Worm (Caenorhabditis elegans) whole organism, early embryonic: ENCODE measurements around the gene Y6D1A.1.

Experiments used
- B0310.2 ChIP-seq: sonication (generic microtip); optimal IDR thresholded peaks from 2 replicates; lab custom pipeline; 2016; ENCODE audit warnings: mild to moderate bottlenecking, missing genetic modification characterization, missing compliant biosample characterization
- F13C5.2 ChIP-seq: sonication (generic microtip); optimal IDR thresholded peaks from 2 replicates; lab custom pipeline; 2017; ENCODE audit warnings: mild to moderate bottlenecking, missing genetic modification characterization, inconsistent platforms, missing compliant biosample characterization
- aly-1 ChIP-seq: sonication (generic microtip); optimal IDR thresholded peaks from 2 replicates; lab custom pipeline; 2016; ENCODE audit warnings: missing genetic modification characterization, missing compliant biosample characterization
- ama-1 ChIP-seq: fragments of 150-350 bp; optimal IDR thresholded peaks from 2 replicates; lab custom pipeline; 2014
- ceh-13 ChIP-seq: fragments of 200-800 bp; sonication (Bioruptor generic); optimal IDR thresholded peaks from 2 replicates; lab custom pipeline; 2018; ENCODE audit warnings: mild to moderate bottlenecking, missing genetic modification characterization, missing compliant biosample characterization
- ceh-36 ChIP-seq: sonication (generic microtip); optimal IDR thresholded peaks from 2 replicates; lab custom pipeline; 2016; ENCODE audit warnings: missing genetic modification characterization, inconsistent platforms, missing compliant biosample characterization
- ets-7 ChIP-seq: sonication (generic microtip); optimal IDR thresholded peaks from 2 replicates; lab custom pipeline; 2016; ENCODE audit warnings: missing genotype, missing genetic modification characterization, missing compliant biosample characterization
- flt-1 ChIP-seq: fragments of 200-800 bp; sonication (Bioruptor generic); IDR thresholded peaks from 2 replicates; pipeline ENCODE4 v1.3.6; 2022; ENCODE audit warnings: missing genetic modification characterization, missing compliant biosample characterization
- hmbx-1 ChIP-seq: sonication (generic microtip); optimal IDR thresholded peaks from 2 replicates; lab custom pipeline; 2016; ENCODE audit warnings: mild to moderate bottlenecking, missing genetic modification characterization, missing compliant biosample characterization
- hmg-4 ChIP-seq: fragments of 200-800 bp; sonication (Bioruptor generic); optimal IDR thresholded peaks from 2 replicates; lab custom pipeline; 2018; ENCODE audit warnings: mild to moderate bottlenecking, missing genetic modification characterization, missing compliant biosample characterization
- hnd-1 ChIP-seq: sonication (generic microtip); optimal IDR thresholded peaks from 2 replicates; lab custom pipeline; 2016; ENCODE audit warnings: missing genetic modification characterization, missing compliant biosample characterization
- pes-1 ChIP-seq: fragments of 200-800 bp; sonication (Bioruptor generic); IDR thresholded peaks from 2 replicates; pipeline ENCODE4 v1.3.6; 2022; ENCODE audit warnings: missing genetic modification reagents, missing genetic modification characterization, missing compliant biosample characterization
- scrt-1 ChIP-seq: fragments of 200-800 bp; sonication (Bioruptor generic); IDR thresholded peaks from 2 replicates; pipeline ENCODE4 v1.3.6; 2022; ENCODE audit warnings: missing genetic modification characterization, missing compliant biosample characterization
- sea-1 ChIP-seq: fragments of 200-800 bp; sonication (Bioruptor generic); conservative IDR thresholded peaks from 2 replicates; pipeline ENCODE4 v1.3.6; 2022; ENCODE audit warnings: missing genetic modification characterization, missing compliant biosample characterization
- tbx-11 ChIP-seq: fragments of 200-800 bp; sonication (Bioruptor generic); IDR thresholded peaks from 2 replicates; pipeline ENCODE4 v1.3.6; 2022; ENCODE audit warnings: missing genetic modification characterization, missing compliant biosample characterization
- tbx-37 ChIP-seq: fragments of 200-800 bp; sonication (Bioruptor generic); conservative IDR thresholded peaks from 2 replicates; pipeline ENCODE4 v1.3.6; 2022; ENCODE audit warnings: missing genetic modification reagents, missing genetic modification characterization, missing compliant biosample characterization
- tra-4 ChIP-seq: sonication (generic microtip); optimal IDR thresholded peaks from 2 replicates; lab custom pipeline; 2017; ENCODE audit warnings: missing genetic modification characterization, missing compliant biosample characterization

The Y6D1A.1 gene

ce11 chrII:11854749-11855148 is 31.3 kb upstream of the Y6D1A.1 start:
- TF ChIP-seq sea-1 (GFP tag; lab: Robert Waterston, UW) (no peak), pes-1 (GFP tag; lab: Robert Waterston, UW) (no peak), hnd-1 (no peak), hmg-4 (GFP tag; lab: Kevin White, UChicago) (no peak), F13C5.2 (no peak), scrt-1 (GFP tag; lab: Robert Waterston, UW) (no peak), ets-7 (tag; lab: Kevin White, UChicago) (no peak), tra-4 (tag; lab: Kevin White, UChicago) (no peak), ceh-36 (tag; lab: Kevin White, UChicago) (no peak), B0310.2 (tag; lab: Kevin White, UChicago) (no peak), hmbx-1 (tag; lab: Kevin White, UChicago) (no peak), tbx-37 (GFP tag; lab: Robert Waterston, UW) (no peak)

DNA sequence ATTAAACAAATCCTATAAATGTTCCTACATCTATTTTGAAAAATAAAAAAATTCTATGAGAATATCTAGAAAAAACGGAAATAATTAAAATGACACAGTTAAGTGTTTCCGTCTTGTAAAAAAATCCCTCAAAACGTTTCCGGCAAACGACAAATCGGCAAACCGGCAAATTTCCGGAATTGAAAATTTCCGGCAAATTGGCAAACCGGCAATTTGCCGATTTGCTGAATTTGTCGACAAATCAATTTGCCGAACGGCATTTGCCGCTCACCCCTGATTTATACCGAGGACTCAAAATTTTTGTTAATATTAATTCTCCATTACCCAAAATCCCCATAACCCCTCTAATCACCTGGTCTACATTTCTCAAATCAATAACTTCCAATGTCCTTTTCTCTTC is 29.7 kb upstream of the Y6D1A.1 start:
- TF ChIP-seq hmbx-1 (tag; lab: Kevin White, UChicago), result no peak
- TF ChIP-seq tbx-37 (GFP tag; lab: Robert Waterston, UW), result no peak
- no peak for TF ChIP-seq hmg-4 (GFP tag; lab: Kevin White, UChicago)

DNA sequence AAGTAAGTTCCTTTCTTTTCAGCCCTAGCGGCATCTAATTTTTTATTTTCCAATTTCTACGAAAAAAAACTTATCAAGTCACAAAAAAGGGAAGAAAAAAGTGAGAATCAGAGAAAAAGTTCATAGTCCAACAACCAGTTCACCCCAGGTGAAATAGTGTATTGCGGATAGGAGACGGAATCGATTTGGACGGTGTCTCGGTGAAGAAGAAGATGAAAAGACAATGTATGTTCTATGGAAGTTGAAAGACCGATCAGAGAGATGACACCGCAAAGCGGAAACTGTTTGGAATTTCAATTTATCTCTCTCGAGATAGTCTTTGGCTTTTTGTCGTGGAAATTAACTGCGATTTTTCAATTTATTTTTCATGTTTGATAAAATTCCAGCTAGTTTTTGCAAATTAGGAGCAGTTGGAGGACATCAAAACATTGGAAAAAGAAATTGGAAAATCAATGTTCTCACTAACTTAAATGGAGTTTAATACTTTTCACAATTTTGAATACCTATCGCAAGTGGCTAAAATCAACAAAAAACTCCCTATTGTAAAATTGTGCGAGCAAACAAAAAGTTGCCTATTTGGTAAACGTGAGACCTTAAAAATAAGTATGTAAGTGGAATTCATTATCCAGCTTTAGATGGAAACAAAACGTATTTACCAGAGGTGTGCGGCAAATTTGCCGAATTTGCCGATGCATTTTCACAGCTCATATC is 28.9 kb upstream of the Y6D1A.1 start:
- no peak for TF ChIP-seq hmbx-1 (tag; lab: Kevin White, UChicago)
- TF ChIP-seq sea-1 (GFP tag; lab: Robert Waterston, UW), result no peak
- no peak for TF ChIP-seq scrt-1 (GFP tag; lab: Robert Waterston, UW)
- TF ChIP-seq tbx-37 (GFP tag; lab: Robert Waterston, UW), result no peak

DNA sequence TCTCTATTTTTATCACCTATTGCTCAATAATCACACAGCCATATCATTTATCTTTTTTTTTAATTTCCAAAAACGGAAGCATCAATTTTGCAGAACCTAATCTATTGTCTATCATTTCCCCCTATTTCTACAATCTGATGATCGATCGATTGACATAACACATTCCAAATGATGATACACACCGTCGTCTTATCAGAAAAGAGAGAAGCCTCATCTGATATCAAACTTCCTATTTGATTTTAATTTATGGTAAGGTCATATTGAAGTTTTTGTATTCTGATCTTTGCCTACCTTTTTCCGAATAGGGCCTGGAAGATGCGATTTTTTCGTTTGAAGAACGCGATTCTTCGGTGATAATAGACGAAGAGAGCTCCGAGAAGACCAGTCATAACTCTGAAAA is 26.2 kb upstream of the Y6D1A.1 start:
- TF ChIP-seq hmg-4 (GFP tag; lab: Kevin White, UChicago) (no peak), B0310.2 (tag; lab: Kevin White, UChicago) (no peak), tbx-37 (GFP tag; lab: Robert Waterston, UW) (no peak), scrt-1 (GFP tag; lab: Robert Waterston, UW) (no peak), pes-1 (GFP tag; lab: Robert Waterston, UW) (no peak), tbx-11 (GFP tag; lab: Robert Waterston, UW) (no peak), ceh-13 (GFP tag; lab: Kevin White, UChicago) (no peak), tra-4 (tag; lab: Kevin White, UChicago) (no peak), ama-1 (lab: Kevin White, UChicago) (no peak), ets-7 (tag; lab: Kevin White, UChicago) (no peak)

ce11 chrII:11845954-11846353 is 22.5 kb upstream of the Y6D1A.1 start:
- no peak for TF ChIP-seq ets-7 (tag; lab: Kevin White, UChicago)
- TF ChIP-seq ceh-13 (GFP tag; lab: Kevin White, UChicago), result no peak
- no peak for TF ChIP-seq hnd-1
- TF ChIP-seq tbx-11 (GFP tag; lab: Robert Waterston, UW), result no peak
- TF ChIP-seq F13C5.2, result no peak
- TF ChIP-seq tra-4 (tag; lab: Kevin White, UChicago), result no peak

DNA sequence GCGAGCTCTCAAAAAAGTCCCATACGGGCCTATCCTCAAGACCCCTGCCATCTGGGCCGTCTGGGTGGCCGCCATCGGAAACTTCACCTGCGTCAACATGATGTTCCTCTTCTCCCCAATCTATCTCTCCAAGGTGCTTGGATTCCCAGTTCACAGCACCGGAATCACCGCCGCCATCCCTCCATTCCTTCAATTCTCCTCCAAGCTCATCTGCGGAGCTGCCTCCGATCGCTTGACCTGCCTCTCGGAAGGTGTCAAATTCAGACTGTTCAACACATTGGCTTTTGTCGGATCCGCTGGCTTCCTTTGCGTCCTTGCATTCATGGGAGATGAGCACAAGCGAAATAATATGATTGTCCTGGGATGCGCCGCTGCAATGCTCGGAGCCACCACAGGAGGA is 21.6 kb upstream of the Y6D1A.1 start:
- no peak for TF ChIP-seq ets-7 (tag; lab: Kevin White, UChicago)
- no peak for TF ChIP-seq ceh-36 (tag; lab: Kevin White, UChicago)
- no peak for TF ChIP-seq aly-1 (tag; lab: Kevin White, UChicago)
- no peak for TF ChIP-seq tbx-37 (GFP tag; lab: Robert Waterston, UW)
- TF ChIP-seq scrt-1 (GFP tag; lab: Robert Waterston, UW), result no peak
- no peak for TF ChIP-seq tra-4 (tag; lab: Kevin White, UChicago)
- TF ChIP-seq hnd-1, result no peak
- TF ChIP-seq hmg-4 (GFP tag; lab: Kevin White, UChicago), result no peak
- no peak for TF ChIP-seq ceh-13 (GFP tag; lab: Kevin White, UChicago)
- no peak for TF ChIP-seq pes-1 (GFP tag; lab: Robert Waterston, UW)
- no peak for TF ChIP-seq hmbx-1 (tag; lab: Kevin White, UChicago)
- no peak for TF ChIP-seq ama-1 (lab: Kevin White, UChicago)
- no peak for TF ChIP-seq sea-1 (GFP tag; lab: Robert Waterston, UW)
- no peak for TF ChIP-seq B0310.2 (tag; lab: Kevin White, UChicago)
- no peak for TF ChIP-seq tbx-11 (GFP tag; lab: Robert Waterston, UW)
- no peak for TF ChIP-seq flt-1 (GFP tag; lab: Robert Waterston, UW)

- TF ChIP-seq ets-7 (tag; lab: Kevin White, UChicago), result no peak
- no peak for TF ChIP-seq ama-1 (lab: Kevin White, UChicago)
Measured at ce11 chrII:11844072-11844471, 20.7 kb upstream of the Y6D1A.1 start.

DNA sequence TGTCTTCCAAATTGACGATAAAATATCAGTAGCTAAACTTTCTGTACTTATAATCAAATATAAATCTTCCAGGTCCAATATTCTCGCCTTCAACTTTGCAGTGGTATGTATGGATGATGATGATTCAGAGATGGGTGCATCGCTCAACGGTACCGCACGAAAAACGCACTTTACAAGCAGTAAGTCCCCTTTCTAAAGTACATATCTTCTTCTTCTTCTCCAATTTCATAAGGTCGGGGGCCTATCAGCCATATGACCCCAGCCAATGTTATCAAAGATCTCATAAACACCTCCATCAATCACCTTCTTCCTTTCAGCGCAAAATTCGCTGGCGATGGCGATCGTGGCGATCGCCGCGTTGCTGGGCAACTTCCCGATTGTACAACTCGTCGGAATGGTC is 20.0 kb upstream of the Y6D1A.1 start:
- TF ChIP-seq sea-1 (GFP tag; lab: Robert Waterston, UW) (no peak), tbx-11 (GFP tag; lab: Robert Waterston, UW) (no peak), ets-7 (tag; lab: Kevin White, UChicago) (no peak), B0310.2 (tag; lab: Kevin White, UChicago) (no peak), hmg-4 (GFP tag; lab: Kevin White, UChicago) (no peak), scrt-1 (GFP tag; lab: Robert Waterston, UW) (no peak), aly-1 (tag; lab: Kevin White, UChicago) (no peak), F13C5.2 (no peak), tra-4 (tag; lab: Kevin White, UChicago) (no peak), pes-1 (GFP tag; lab: Robert Waterston, UW) (no peak), ceh-13 (GFP tag; lab: Kevin White, UChicago) (no peak), tbx-37 (GFP tag; lab: Robert Waterston, UW) (no peak), ama-1 (lab: Kevin White, UChicago) (no peak), ceh-36 (tag; lab: Kevin White, UChicago) (no peak), hnd-1 (no peak)
